Worm (Caenorhabditis elegans) whole organism, midembryonic: Measurements from ENCODE around the gene wars-1.

Experiments used
- cog-1 ChIP-seq: sonication (generic microtip); optimal IDR thresholded peaks from 2 replicates; lab custom pipeline; 2016; ENCODE audit warnings: missing genetic modification characterization, missing compliant biosample characterization
- flt-1 ChIP-seq: fragments of 200-800 bp; sonication (Bioruptor generic); IDR thresholded peaks from 2 replicates; pipeline ENCODE4 v1.3.6; 2022; ENCODE audit warnings: missing genetic modification characterization, missing compliant biosample characterization
- med-1 ChIP-seq: sonication (generic microtip); optimal IDR thresholded peaks from 2 replicates; lab custom pipeline; 2017; ENCODE audit warnings: missing genetic modification characterization, mild to moderate bottlenecking, missing compliant biosample characterization, antibody characterized with exemption, missing genetic modification reagents; ENCODE audit not compliant: insufficient read depth
- tab-1 ChIP-seq: fragments of 200-800 bp; sonication (Bioruptor generic); IDR thresholded peaks from 2 replicates; pipeline ENCODE4 v1.3.6; 2022; ENCODE audit warnings: missing genetic modification characterization, missing compliant biosample characterization
- ztf-23 ChIP-seq: fragments of 200-800 bp; sonication (Bioruptor generic); IDR thresholded peaks from 2 replicates; pipeline ENCODE4 v1.3.6; 2022; ENCODE audit warnings: missing genetic modification reagents, missing genetic modification characterization, missing compliant biosample characterization
- ztf-29 ChIP-seq: fragments of 200-800 bp; sonication (Bioruptor generic); IDR thresholded peaks from 2 replicates; pipeline ENCODE4 v1.3.6; 2022; ENCODE audit warnings: missing genetic modification reagents, missing genetic modification characterization, missing compliant biosample characterization

- no peak for TF ChIP-seq ztf-29 (GFP tag; lab: Robert Waterston, UW)
- no peak for TF ChIP-seq flt-1 (GFP tag; lab: Robert Waterston, UW)
- TF ChIP-seq tab-1, result no peak
- TF ChIP-seq med-1 (GFP tag; lab: Kevin White, UChicago), result no peak
- no peak for TF ChIP-seq ztf-23 (GFP tag; lab: Robert Waterston, UW)
- TF ChIP-seq cog-1 (tag; lab: Kevin White, UChicago), result no peak
These were observed 21.9 kb downstream of the wars-1 start, which contains the start of gene cyp-33D3 for ce11 chrV:18837125-18837524.
